Fruit fly (Drosophila melanogaster) whole organism, wandering third instar larva: Measurements from ENCODE around the gene CG10343.

Experiments used
- CG32264 ChIP-seq: fragments of 200-800 bp; sonication (Bioruptor generic); optimal IDR thresholded peaks from 2 replicates; lab custom pipeline; 2016; ENCODE audit warnings: missing biosample characterization, missing genetic modification characterization
- CG9705 ChIP-seq: fragments of 200-800 bp; sonication (Bioruptor generic); optimal IDR thresholded peaks from 2 replicates; lab custom pipeline; 2018; ENCODE audit warnings: missing biosample characterization, mild to moderate bottlenecking, missing genetic modification characterization
- CrebA ChIP-seq: fragments of 200-800 bp; sonication (Bioruptor generic); optimal IDR thresholded peaks from 2 replicates; lab custom pipeline; 2016; ENCODE audit warnings: missing biosample characterization, mild to moderate bottlenecking, missing genetic modification characterization, borderline replicate concordance
- GATAd ChIP-seq: sonication (Bioruptor generic); optimal IDR thresholded peaks from 2 replicates; lab custom pipeline; 2016; ENCODE audit warnings: missing biosample characterization, missing genetic modification characterization
- HLH106 ChIP-seq: fragments of 200-800 bp; optimal IDR thresholded peaks from 3 replicates; lab custom pipeline; 2019; ENCODE audit warnings: missing biosample characterization, mild to moderate bottlenecking, missing genetic modification characterization, moderate library complexity
- Hr78 ChIP-seq: fragments of >200 bp; optimal IDR thresholded peaks from 2 replicates; lab custom pipeline; 2017; ENCODE audit warnings: missing biosample characterization, missing genetic modification characterization
- Hr83 ChIP-seq: fragments of 200-300 bp; sonication (Bioruptor generic); optimal IDR thresholded peaks from 2 replicates; lab custom pipeline; 2016; ENCODE audit warnings: missing biosample characterization, mild to moderate bottlenecking, missing genetic modification characterization, moderate library complexity; ENCODE audit not compliant: poor library complexity, severe bottlenecking
- Jra ChIP-seq: sonication (Bioruptor generic); optimal IDR thresholded peaks from 2 replicates; lab custom pipeline; 2016; ENCODE audit warnings: missing biosample characterization, missing genetic modification characterization
- Myc ChIP-seq: fragments of >200 bp; optimal IDR thresholded peaks from 2 replicates; lab custom pipeline; 2017
- N ChIP-seq: fragments of >200 bp; optimal IDR thresholded peaks from 2 replicates; lab custom pipeline; 2018; ENCODE audit warnings: missing biosample characterization, missing external identifiers, missing genetic modification characterization
- OdsH ChIP-seq: fragments of 200-800 bp; sonication (Bioruptor generic); optimal IDR thresholded peaks from 2 replicates; lab custom pipeline; 2016; ENCODE audit warnings: missing biosample characterization, mild to moderate bottlenecking, missing genetic modification characterization
- Rel ChIP-seq, 2 experiments: fragments of 200-800 bp; sonication (Bioruptor generic) in 1 of 2; optimal IDR thresholded peaks; 2 replicates in 1 of 2; 3 replicates in 1 of 2; lab custom pipeline; 2016 to 2019; ENCODE audit warnings: mild to moderate bottlenecking in 2 of 2, missing biosample characterization in 2 of 2, missing genetic modification characterization in 2 of 2, moderate library complexity in 1 of 2
- Sp1 ChIP-seq: fragments of 200-800 bp; sonication (Bioruptor generic); optimal IDR thresholded peaks from 3 replicates; lab custom pipeline; 2019; ENCODE audit warnings: missing biosample characterization, mild to moderate bottlenecking, missing genetic modification characterization, moderate library complexity
- Vsx2 ChIP-seq: fragments of 200-300, 225-300 bp; sonication (Bioruptor generic); optimal IDR thresholded peaks from 2 replicates; lab custom pipeline; 2018; ENCODE audit warnings: missing biosample characterization, missing genetic modification characterization; ENCODE audit not compliant: partially characterized antibody
- br ChIP-seq: fragments of 200-800 bp; sonication (Bioruptor generic); optimal IDR thresholded peaks from 2 replicates; lab custom pipeline; 2016; ENCODE audit warnings: missing biosample characterization, missing genetic modification characterization
- brk ChIP-seq: fragments of 200-800 bp; sonication (Bioruptor generic); optimal IDR thresholded peaks from 2 replicates; lab custom pipeline; 2016; ENCODE audit warnings: missing biosample characterization, mild to moderate bottlenecking, missing genetic modification characterization
- dmrt93B ChIP-seq: fragments of 200-800 bp; sonication (Bioruptor generic); optimal IDR thresholded peaks from 2 replicates; lab custom pipeline; 2018; ENCODE audit warnings: missing biosample characterization, mild to moderate bottlenecking, missing genetic modification characterization
- dsf ChIP-seq: sonication (Bioruptor generic); optimal IDR thresholded peaks from 2 replicates; lab custom pipeline; 2016; ENCODE audit warnings: missing biosample characterization, missing genetic modification characterization, borderline replicate concordance
- ey ChIP-seq: fragments of 200-800 bp; sonication (Bioruptor generic); optimal IDR thresholded peaks from 2 replicates; lab custom pipeline; 2016; ENCODE audit warnings: missing biosample characterization, missing genetic modification characterization
- fru ChIP-seq: fragments of 200-800 bp; sonication (Bioruptor generic); optimal IDR thresholded peaks from 3 replicates; lab custom pipeline; 2016; ENCODE audit warnings: missing biosample characterization, mild to moderate bottlenecking, missing genetic modification characterization
- h ChIP-seq: fragments of 200-800 bp; sonication (Bioruptor generic); optimal IDR thresholded peaks from 3 replicates; lab custom pipeline; 2016; ENCODE audit warnings: missing biosample characterization, mild to moderate bottlenecking, missing genetic modification characterization
- pan ChIP-seq: fragments of >200 bp; optimal IDR thresholded peaks from 2 replicates; lab custom pipeline; 2017
- psq ChIP-seq: fragments of 200-800 bp; sonication (Bioruptor generic); optimal IDR thresholded peaks from 3 replicates; lab custom pipeline; 2017; ENCODE audit warnings: missing biosample characterization, mild to moderate bottlenecking, missing genetic modification characterization, moderate library complexity
- rgr ChIP-seq: fragments of 200-800 bp; sonication (Bioruptor generic); optimal IDR thresholded peaks from 3 replicates; lab custom pipeline; 2016; ENCODE audit warnings: missing biosample characterization, mild to moderate bottlenecking, missing genetic modification characterization
- woc ChIP-seq: sonication (Bioruptor generic); optimal IDR thresholded peaks from 2 replicates; lab custom pipeline; 2016; ENCODE audit warnings: missing biosample characterization, mild to moderate bottlenecking, missing genetic modification characterization

Gene CG10343

DNA sequence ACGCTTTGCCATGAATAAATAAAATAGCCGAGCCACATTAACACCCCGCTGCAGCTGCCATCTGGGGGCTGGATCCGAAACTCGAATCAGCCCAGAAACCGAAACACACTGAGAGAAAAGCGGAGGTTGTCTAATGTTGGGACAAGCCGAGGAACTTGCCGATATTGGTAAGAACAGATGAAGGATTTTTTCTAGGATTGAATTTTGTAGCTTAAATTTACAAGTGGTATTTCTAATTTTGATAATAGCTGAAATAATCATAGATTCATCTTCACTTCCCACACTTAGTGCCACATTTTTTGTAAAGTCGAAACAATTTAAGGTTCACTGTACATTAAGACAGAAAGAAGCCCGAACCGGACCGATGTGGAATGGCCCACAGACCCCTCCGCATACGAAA, 48.8 kb downstream of the CG10343 start:
- no peak for TF ChIP-seq CG9705 (GFP tag; lab: Kevin White, UChicago)
- TF ChIP-seq brk (GFP tag; lab: Kevin White, UChicago) = no peak

DNA sequence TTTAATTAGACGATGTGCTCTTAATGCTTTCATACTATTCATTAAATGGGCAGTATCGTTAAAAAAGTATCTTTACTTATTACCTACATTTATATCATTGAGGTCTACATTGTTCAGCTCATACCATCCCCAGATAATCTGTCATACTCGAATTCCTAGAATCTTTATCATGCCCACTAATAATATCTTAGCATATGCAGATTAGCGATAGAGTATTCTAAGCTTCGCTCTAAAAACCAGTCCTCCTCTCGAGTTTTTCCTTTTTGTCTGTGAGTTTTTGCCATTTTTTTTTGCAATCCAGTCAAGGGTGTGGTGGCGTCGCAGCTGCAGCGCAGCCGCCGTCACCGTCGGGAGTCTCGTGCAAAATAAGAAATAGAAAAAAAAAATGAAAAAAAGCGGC, 49.5 kb downstream of the CG10343 start:
- TF ChIP-seq CrebA (no peak), Vsx2 (GFP tag; lab: Kevin White, UChicago) (no peak), fru (GFP tag; lab: Kevin White, UChicago) (no peak), pan (lab: Kevin White, UChicago) (no peak), GATAd (GFP tag; lab: Kevin White, UChicago) (no peak), h (GFP tag; lab: Kevin White, UChicago) (no peak), ey (GFP tag; lab: Kevin White, UChicago) (no peak), dsf (no peak), psq (GFP tag; lab: Kevin White, UChicago) (no peak), N (no peak), br (GFP tag; lab: Kevin White, UChicago) (no peak), Hr78 (GFP tag; lab: Kevin White, UChicago) (no peak), dmrt93B (no peak), rgr (no peak), Jra (no peak), CG32264 (no peak), CG9705 (GFP tag; lab: Kevin White, UChicago) (no peak), Rel (GFP tag; optimal IDR thresholded peaks at IDR 0.05; lab: Kevin White, UChicago) (no peak), Rel (tag; optimal IDR thresholded peaks at IDR 0.05; lab: Kevin White, UChicago) (no peak)

DNA sequence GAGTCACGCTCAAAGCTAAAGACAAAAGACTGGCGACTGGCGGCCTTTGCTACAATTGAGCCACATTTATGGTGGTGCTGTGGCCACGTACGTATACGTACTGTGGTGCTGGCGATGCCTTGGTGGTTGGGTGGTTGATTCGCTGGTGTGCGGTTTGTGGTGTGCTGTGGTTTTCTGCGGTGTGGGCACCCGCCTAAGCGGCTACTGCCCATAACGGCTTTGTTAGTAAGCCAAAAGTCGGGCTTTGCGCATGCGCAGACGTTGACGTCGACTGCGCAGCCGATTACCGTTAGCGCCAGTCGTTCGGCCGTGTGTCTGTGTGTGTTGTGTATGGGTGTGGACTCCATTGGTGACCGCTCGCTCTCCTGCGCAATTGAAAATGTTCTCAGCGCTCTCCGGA, 50.0 kb downstream of the CG10343 start:
- no peak for TF ChIP-seq psq (GFP tag; lab: Kevin White, UChicago)
- no peak for TF ChIP-seq dmrt93B
- no peak for TF ChIP-seq woc (GFP tag; lab: Kevin White, UChicago)
- TF ChIP-seq Myc (lab: Kevin White, UChicago) = no peak
- TF ChIP-seq Hr83 (GFP tag; lab: Kevin White, UChicago) = no peak
- TF ChIP-seq br (GFP tag; lab: Kevin White, UChicago) = no peak
- TF ChIP-seq OdsH (GFP tag; lab: Kevin White, UChicago) = no peak
- no peak for TF ChIP-seq N
- no peak for TF ChIP-seq Vsx2 (GFP tag; lab: Kevin White, UChicago)
- no peak for TF ChIP-seq dsf
- TF ChIP-seq Sp1 (GFP tag; lab: Kevin White, UChicago) = no peak
- TF ChIP-seq HLH106 (tag; lab: Kevin White, UChicago) = no peak
- no peak for TF ChIP-seq rgr
- TF ChIP-seq Jra = no peak
